Worm (Caenorhabditis elegans): ENCODE measurements around the gene madf-11.
A peak's percentile ranks its signal among the peaks of the same experiment; 100 is the strongest.

Gene madf-11

ce11 chrIII:5588746-5589145, 14.5 kb downstream of the madf-11 start (continued):
- TF ChIP-seq B0035.1 (tag; optimal IDR thresholded peaks at IDR 0.05) (no peak), B0336.3 (GFP tag; IDR thresholded peaks at IDR 0.05) (peak; percentile 68), F10E7.11 (tag; optimal IDR thresholded peaks at IDR 0.05) (no peak), F22D6.2 (tag; optimal IDR thresholded peaks at IDR 0.05) (no peak), tbx-9 (tag; optimal IDR thresholded peaks at IDR 0.05; ENCODE audit: borderline replicate concordance) (no peak), tbp1 (GFP tag; optimal IDR thresholded peaks at IDR 0.05) (peak; percentile 9), ztf-6 (GFP tag; IDR thresholded peaks at IDR 0.05) (no peak), hsf-1 (GFP tag; IDR thresholded peaks at IDR 0.05) (peak; percentile 46; the same call in 1 of the 2 replicates), bed-1 (GFP tag; IDR thresholded peaks at IDR 0.05) (no peak), hmg-1.2 (GFP tag; IDR thresholded peaks at IDR 0.05) (no peak), F57A8.1 (GFP tag; optimal IDR thresholded peaks at IDR 0.05) (no peak), dpl-1 (GFP tag; optimal IDR thresholded peaks at IDR 0.05) (no peak), rcor-1 (GFP tag; IDR thresholded peaks at IDR 0.05) (no peak), C17E4.6 (GFP tag; IDR thresholded peaks at IDR 0.05) (0 out of 2 replicates have a peak, but pooled peaks have one; percentile 31), ets-4 (GFP tag; optimal IDR thresholded peaks at IDR 0.05) (no peak), ceh-40 (GFP tag; IDR thresholded peaks at IDR 0.05) (no peak), akir-1 (GFP tag; optimal IDR thresholded peaks at IDR 0.05) (no peak), madf-8 (GFP tag; conservative IDR thresholded peaks at IDR 0.05) (no peak), attf-6 (GFP tag; IDR thresholded peaks at IDR 0.05) (peak; percentile 61; the same call in 1 of the 2 replicates), B0261.1 (tag; optimal IDR thresholded peaks at IDR 0.05) (no peak), ekl-4 (GFP tag; IDR thresholded peaks at IDR 0.05) (no peak), ztf-3 (GFP tag; optimal IDR thresholded peaks at IDR 0.05) (no peak), lin-26 (GFP tag; IDR thresholded peaks at IDR 0.05) (no peak; the same call in 1 of the 2 replicates)

ce11 chrIII:5586925-5587324, 16.4 kb downstream of the madf-11 start, which contains the start of gene F56D2.2:
TSS of gene F56D2.2 (plus strand) at chrIII:5587263.
- no peak for TF ChIP-seq chd-7 (tag; optimal IDR thresholded peaks at IDR 0.05)
- TF ChIP-seq efl-1 (GFP tag; optimal IDR thresholded peaks at IDR 0.05), result peak; percentile 45
- peak in 1 of 3 experiments; percentile 9 for TF ChIP-seq lin-35 (GFP tag; optimal IDR thresholded peaks at IDR 0.05)

- TF ChIP-seq chd-7 (tag; optimal IDR thresholded peaks at IDR 0.05), result no peak
- 0 out of 2 replicates have a peak, but pooled peaks have one; percentile 67 for TF ChIP-seq F37B4.10 (GFP tag; IDR thresholded peaks at IDR 0.05)
These were observed 17.6 kb downstream of the madf-11 start for ce11 chrIII:5585711-5586110.

ce11 chrIII:5584647-5585046, 18.6 kb downstream of the madf-11 start, which contains the start of gene F56D2.3:
TSS of gene F56D2.3 (plus strand) at chrIII:5584947.
- TF ChIP-seq F33H1.4 (GFP tag; IDR thresholded peaks at IDR 0.05) (no peak), unc-62 (GFP tag; optimal IDR thresholded peaks at IDR 0.05) (no peak), ztf-28 (GFP tag; IDR thresholded peaks at IDR 0.05) (no peak), nfya-1 (tag; optimal IDR thresholded peaks at IDR 0.05; ENCODE audit: borderline replicate concordance, insufficient read depth) (no peak), efl-1 (GFP tag; optimal IDR thresholded peaks at IDR 0.05) (no peak), ceh-58 (GFP tag; IDR thresholded peaks at IDR 0.05) (0 out of 2 replicates have a peak, but pooled peaks have one; percentile 9), egl-18 (GFP tag; IDR thresholded peaks at IDR 0.05) (no peak), die-1 (tag; optimal IDR thresholded peaks at IDR 0.05) (no peak), ekl-4 (GFP tag; IDR thresholded peaks at IDR 0.05) (no peak), zfh-2 (GFP tag; conservative IDR thresholded peaks at IDR 0.05) (peak; percentile 35; the same call in 1 of the 2 replicates), let-526 (GFP tag; IDR thresholded peaks at IDR 0.05) (no peak), bed-1 (GFP tag; IDR thresholded peaks at IDR 0.05) (no peak), F23B12.7 (tag; optimal IDR thresholded peaks at IDR 0.05; ENCODE audit: insufficient read depth) (no peak), cebp-2 (GFP tag; IDR thresholded peaks at IDR 0.05) (no peak)

All from whole organism, young adult.